Fruit fly (Drosophila melanogaster) whole organism: ENCODE measurements around the gene PIG-L.

Experiments
- EcR ChIP-seq, 2 experiments: fragments of >200 bp; optimal IDR thresholded peaks; 2 replicates each; lab custom pipeline; 2017; ENCODE audit warnings: missing biosample characterization in 2 of 2, missing genetic modification characterization in 2 of 2, missing genetic modification reagents in 2 of 2
- pan ChIP-seq: fragments of >200 bp; optimal IDR thresholded peaks from 2 replicates; lab custom pipeline; 2017
- psq ChIP-seq: fragments of >200 bp; optimal IDR thresholded peaks from 2 replicates; lab custom pipeline; 2017

DNA sequence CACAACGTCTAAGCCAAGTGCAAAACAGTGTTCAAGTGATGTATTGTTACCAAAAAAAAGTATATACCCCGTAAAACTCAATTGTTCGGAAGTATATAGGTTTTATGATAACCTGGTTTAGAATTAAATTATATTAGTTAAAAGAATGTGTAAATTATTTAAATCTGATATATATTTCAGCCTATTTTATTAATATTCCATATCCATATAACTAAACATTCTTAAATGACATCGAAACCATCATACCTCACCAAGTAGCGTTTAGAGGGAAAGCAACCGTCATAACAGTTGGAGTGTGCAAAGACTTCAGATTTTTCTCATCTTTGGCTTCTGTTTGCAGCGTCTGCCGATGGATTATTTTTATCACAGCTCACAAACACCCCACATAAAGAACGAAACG lies 21.7 kb downstream of the PIG-L start:
- no peak for TF ChIP-seq psq (lab: Kevin White, UChicago)
- no peak for TF ChIP-seq EcR (GFP tag; optimal IDR thresholded peaks at IDR 0.05; lab: Kevin White, UChicago)
- peak; percentile 76 for TF ChIP-seq pan (lab: Kevin White, UChicago)
